Worm (Caenorhabditis elegans) whole organism, young adult: ENCODE results near the gene hira-1.

ENCODE experiments used
- B0261.1 ChIP-seq: sonication (generic microtip); optimal IDR thresholded peaks from 2 replicates; lab custom pipeline; 2016; ENCODE audit warnings: mild to moderate bottlenecking, missing genetic modification characterization, moderate library complexity, missing compliant biosample characterization
- B0336.3 ChIP-seq: fragments of 200-800 bp; sonication (Bioruptor generic); IDR thresholded peaks from 2 replicates; pipeline ENCODE4 v1.3.6; 2022; ENCODE audit warnings: missing genetic modification characterization, missing compliant biosample characterization
- F10E7.11 ChIP-seq: sonication (generic microtip); optimal IDR thresholded peaks from 2 replicates; lab custom pipeline; 2017; ENCODE audit warnings: mild to moderate bottlenecking, missing genetic modification characterization, moderate library complexity, missing compliant biosample characterization
- F23B12.7 ChIP-seq: sonication (generic microtip); optimal IDR thresholded peaks from 2 replicates; lab custom pipeline; 2017; ENCODE audit warnings: missing genetic modification characterization, mild to moderate bottlenecking, missing compliant biosample characterization, antibody characterized with exemption, moderate library complexity; ENCODE audit not compliant: insufficient read depth
- F33H1.4 ChIP-seq: fragments of 200-800 bp; sonication (Bioruptor generic); IDR thresholded peaks from 2 replicates; pipeline ENCODE4 v1.3.6; 2022; ENCODE audit warnings: missing genetic modification reagents, missing genetic modification characterization, missing compliant biosample characterization
- F37B4.10 ChIP-seq: fragments of 200-800 bp; sonication (Bioruptor generic); IDR thresholded peaks from 2 replicates; pipeline ENCODE4 v1.3.6; 2022; ENCODE audit warnings: missing genetic modification characterization, missing compliant biosample characterization
- F57A8.1 ChIP-seq: fragments of 200-800 bp; sonication (Bioruptor generic); optimal IDR thresholded peaks from 2 replicates; lab custom pipeline; 2018; ENCODE audit warnings: mild to moderate bottlenecking, missing genetic modification characterization, moderate library complexity, missing compliant biosample characterization
- F57C9.4 ChIP-seq: sonication (generic microtip); optimal IDR thresholded peaks from 2 replicates; lab custom pipeline; 2017; ENCODE audit warnings: mild to moderate bottlenecking, missing genetic modification characterization, missing compliant biosample characterization
- Y95B8A.8 ChIP-seq: fragments of 200-800 bp; sonication (Bioruptor generic); IDR thresholded peaks from 2 replicates; pipeline ENCODE4 v1.3.6; 2022; ENCODE audit warnings: missing genetic modification reagents, missing genetic modification characterization, missing compliant biosample characterization
- aptf-2 ChIP-seq: fragments of 200-800 bp; sonication (Bioruptor generic); conservative IDR thresholded peaks from 2 replicates; pipeline ENCODE4 v1.3.6; 2022; ENCODE audit warnings: missing genetic modification reagents, missing genetic modification characterization, missing compliant biosample characterization
- atf-7 ChIP-seq: sonication (generic microtip); optimal IDR thresholded peaks from 2 replicates; lab custom pipeline; 2017; ENCODE audit warnings: mild to moderate bottlenecking, missing genetic modification characterization, missing compliant biosample characterization
- athp-1 ChIP-seq: sonication (generic microtip); optimal IDR thresholded peaks from 2 replicates; lab custom pipeline; 2017; ENCODE audit warnings: mild to moderate bottlenecking, missing genetic modification characterization, missing compliant biosample characterization
- attf-3 ChIP-seq: fragments of 200-800 bp; sonication (Bioruptor generic); conservative IDR thresholded peaks from 2 replicates; pipeline ENCODE4 v1.3.6; 2022; ENCODE audit warnings: missing genetic modification reagents, missing genetic modification characterization, missing compliant biosample characterization
- bed-1 ChIP-seq: fragments of 200-800 bp; sonication (Bioruptor generic); IDR thresholded peaks from 2 replicates; pipeline ENCODE4 v1.3.6; 2022; ENCODE audit warnings: missing genetic modification reagents, missing genetic modification characterization, missing compliant biosample characterization
- ccch-3 ChIP-seq: fragments of 200-800 bp; sonication (Bioruptor generic); optimal IDR thresholded peaks from 2 replicates; lab custom pipeline; 2018; ENCODE audit warnings: mild to moderate bottlenecking, missing genetic modification characterization, missing compliant biosample characterization
- cebp-1 ChIP-seq, 2 experiments: fragments of 200-800 bp in 1 of 2; sonication (Bioruptor generic) in 1 of 2; sonication (generic microtip) in 1 of 2; IDR thresholded peaks in 1 of 2; optimal IDR thresholded peaks in 1 of 2; 2 replicates each; pipeline versions ENCODE4 v1.3.6 to Lab custom; 2017 to 2022; ENCODE audit warnings: missing compliant biosample characterization in 2 of 2, missing genetic modification characterization in 2 of 2, mild to moderate bottlenecking in 1 of 2, missing genetic modification reagents in 1 of 2, moderate library complexity in 1 of 2
- ceh-40 ChIP-seq: fragments of 200-800 bp; sonication (Bioruptor generic); IDR thresholded peaks from 2 replicates; pipeline ENCODE4 v1.3.6; 2022; ENCODE audit warnings: missing genetic modification characterization, missing compliant biosample characterization
- ceh-91 ChIP-seq: fragments of 200-800 bp; sonication (Bioruptor generic); IDR thresholded peaks from 2 replicates; pipeline ENCODE4 v1.3.6; 2022; ENCODE audit warnings: missing genetic modification reagents, missing genetic modification characterization, missing compliant biosample characterization
- dox-1 ChIP-seq: fragments of 200-800 bp; sonication (Bioruptor generic); IDR thresholded peaks from 2 replicates; pipeline ENCODE4 v1.3.6; 2022; ENCODE audit warnings: missing genetic modification reagents, missing genetic modification characterization, missing compliant biosample characterization
- dpff-1 ChIP-seq: sonication (generic microtip); optimal IDR thresholded peaks from 2 replicates; lab custom pipeline; 2017; ENCODE audit warnings: mild to moderate bottlenecking, missing genetic modification characterization, missing compliant biosample characterization
- dpl-1 ChIP-seq: fragments of 150-350 bp; optimal IDR thresholded peaks from 2 replicates; lab custom pipeline; 2014; ENCODE audit warnings: missing biosample characterization, missing genetic modification reagents, missing genetic modification characterization
- efl-1 ChIP-seq: fragments of 150-350 bp; optimal IDR thresholded peaks from 2 replicates; lab custom pipeline; 2014; ENCODE audit warnings: missing biosample characterization, missing genetic modification reagents, missing genetic modification characterization
- ekl-4 ChIP-seq: fragments of 200-800 bp; sonication (Bioruptor generic); IDR thresholded peaks from 2 replicates; pipeline ENCODE4 v1.3.6; 2022; ENCODE audit warnings: missing genetic modification reagents, missing genetic modification characterization, missing compliant biosample characterization
- hlh-26 ChIP-seq: fragments of 200-800 bp; sonication (Bioruptor generic); conservative IDR thresholded peaks from 2 replicates; pipeline ENCODE4 v1.3.6; 2022; ENCODE audit warnings: missing genetic modification reagents, missing genetic modification characterization, missing compliant biosample characterization
- hmg-1.2 ChIP-seq: fragments of 200-800 bp; sonication (Bioruptor generic); IDR thresholded peaks from 2 replicates; pipeline ENCODE4 v1.3.6; 2022; ENCODE audit warnings: missing genetic modification reagents, missing genetic modification characterization, missing compliant biosample characterization
- lag-1 ChIP-seq: fragments of 200-800 bp; sonication (Bioruptor generic); IDR thresholded peaks from 2 replicates; pipeline ENCODE4 v1.3.6; 2022; ENCODE audit warnings: missing genetic modification reagents, missing genetic modification characterization, missing compliant biosample characterization
- let-607 ChIP-seq, 2 experiments: fragments of 200-800 bp in 1 of 2; sonication (Bioruptor generic) in 1 of 2; sonication (generic microtip) in 1 of 2; optimal IDR thresholded peaks; 2 replicates each; lab custom pipeline; 2016 to 2018; ENCODE audit warnings: mild to moderate bottlenecking in 2 of 2, missing compliant biosample characterization in 2 of 2, missing genetic modification characterization in 2 of 2, moderate library complexity in 2 of 2, missing genotype in 1 of 2
- lin-26 ChIP-seq: fragments of 200-800 bp; sonication (Bioruptor generic); IDR thresholded peaks from 2 replicates; pipeline ENCODE4 v1.3.6; 2022; ENCODE audit warnings: missing genetic modification reagents, missing genetic modification characterization, missing compliant biosample characterization
- lir-1 ChIP-seq: fragments of 200-800 bp; sonication (Bioruptor generic); conservative IDR thresholded peaks from 2 replicates; pipeline ENCODE4 v1.3.6; 2022; ENCODE audit warnings: missing genetic modification reagents, missing genetic modification characterization, missing compliant biosample characterization
- lsy-27 ChIP-seq: sonication (generic microtip); optimal IDR thresholded peaks from 2 replicates; lab custom pipeline; 2017; ENCODE audit warnings: missing genetic modification characterization, mild to moderate bottlenecking, missing compliant biosample characterization, antibody characterized with exemption, missing genotype, borderline replicate concordance; ENCODE audit not compliant: insufficient read depth
- madf-10 ChIP-seq: sonication (generic microtip); optimal IDR thresholded peaks from 2 replicates; lab custom pipeline; 2016; ENCODE audit warnings: mild to moderate bottlenecking, missing genetic modification characterization, missing compliant biosample characterization
- madf-3 ChIP-seq: fragments of 200-800 bp; sonication (Bioruptor generic); IDR thresholded peaks from 2 replicates; pipeline ENCODE4 v1.3.6; 2022; ENCODE audit warnings: missing genetic modification reagents, missing genetic modification characterization, missing compliant biosample characterization
- madf-6 ChIP-seq: fragments of 200-800 bp; sonication (Bioruptor generic); IDR thresholded peaks from 2 replicates; pipeline ENCODE4 v1.3.6; 2022; ENCODE audit warnings: missing genetic modification reagents, missing genetic modification characterization, missing compliant biosample characterization
- mcd-1 ChIP-seq: fragments of 200-800 bp; sonication (Bioruptor generic); IDR thresholded peaks from 2 replicates; pipeline ENCODE4 v1.3.6; 2022; ENCODE audit warnings: missing genetic modification reagents, missing genetic modification characterization, missing compliant biosample characterization
- nfyb-1 ChIP-seq: fragments of 200-800 bp; sonication (Bioruptor generic); IDR thresholded peaks from 2 replicates; pipeline ENCODE4 v1.3.6; 2022; ENCODE audit warnings: missing genetic modification reagents, missing genetic modification characterization, missing compliant biosample characterization
- pha-4 ChIP-seq: fragments of 150-350 bp; sonication (generic microtip); optimal IDR thresholded peaks from 2 replicates; lab custom pipeline; 2014; ENCODE audit warnings: missing biosample characterization, missing genetic modification reagents, missing genetic modification characterization
- snpc-1.3 ChIP-seq: sonication (generic microtip); optimal IDR thresholded peaks from 2 replicates; lab custom pipeline; 2017; ENCODE audit warnings: missing genetic modification characterization, mild to moderate bottlenecking, missing compliant biosample characterization, antibody characterized with exemption, moderate library complexity, missing genotype, missing genetic modification reagents; ENCODE audit not compliant: insufficient read depth
- snpc-3.4 ChIP-seq: sonication (generic microtip); optimal IDR thresholded peaks from 2 replicates; lab custom pipeline; 2017; ENCODE audit warnings: missing genetic modification characterization, mild to moderate bottlenecking, missing compliant biosample characterization, antibody characterized with exemption, moderate library complexity, missing genotype, missing genetic modification reagents
- somi-1 ChIP-seq: fragments of 200-800 bp; sonication (Bioruptor generic); optimal IDR thresholded peaks from 2 replicates; lab custom pipeline; 2018; ENCODE audit warnings: mild to moderate bottlenecking, missing genetic modification characterization, missing compliant biosample characterization
- tlf-1 ChIP-seq: fragments of 200-800 bp; sonication (Bioruptor generic); optimal IDR thresholded peaks from 2 replicates; lab custom pipeline; 2018; ENCODE audit warnings: mild to moderate bottlenecking, missing genetic modification characterization, missing compliant biosample characterization
- ztf-18 ChIP-seq: sonication (generic microtip); optimal IDR thresholded peaks from 2 replicates; lab custom pipeline; 2016; ENCODE audit warnings: missing genotype, mild to moderate bottlenecking, missing genetic modification characterization, missing compliant biosample characterization
- ztf-25 ChIP-seq: fragments of 200-800 bp; sonication (Bioruptor generic); IDR thresholded peaks from 2 replicates; pipeline ENCODE4 v1.3.6; 2022; ENCODE audit warnings: missing genetic modification reagents, missing genetic modification characterization, missing compliant biosample characterization

The hira-1 gene

ce11 chrIII:5181217-5181616 lies 9.7 kb upstream of the hira-1 start (continued):
- no peak for TF ChIP-seq lsy-27 (tag; lab: Kevin White, UChicago)
- no peak for TF ChIP-seq cebp-1 (GFP tag; IDR thresholded peaks at IDR 0.05; lab: Robert Waterston, UW)
- TF ChIP-seq cebp-1 (tag; optimal IDR thresholded peaks at IDR 0.05; lab: Kevin White, UChicago) = no peak
- TF ChIP-seq athp-1 (tag; lab: Kevin White, UChicago) = no peak
- no peak for TF ChIP-seq atf-7
- peak; percentile 54; the same call in 1 of the 2 replicates for TF ChIP-seq ekl-4 (GFP tag; lab: Robert Waterston, UW)
- TF ChIP-seq dpff-1 (tag; lab: Kevin White, UChicago) = no peak
- peak; percentile 86 for TF ChIP-seq efl-1 (GFP tag; lab: Kevin White, UChicago)
- peak; percentile 12 for TF ChIP-seq dpl-1 (GFP tag; lab: Kevin White, UChicago)
- no peak for TF ChIP-seq snpc-3.4 (tag; lab: Kevin White, UChicago)
- TF ChIP-seq dox-1 = peak; percentile 66
- no peak for TF ChIP-seq F23B12.7
- no peak for TF ChIP-seq somi-1 (GFP tag; lab: Kevin White, UChicago)
- no peak for TF ChIP-seq B0261.1 (tag; lab: Kevin White, UChicago)
- TF ChIP-seq ceh-91 = peak; percentile 67
- peak; percentile 86 for TF ChIP-seq madf-6
- no peak for TF ChIP-seq F57C9.4 (tag; lab: Kevin White, UChicago)
- no peak for TF ChIP-seq Y95B8A.8 (GFP tag; lab: Robert Waterston, UW)
- TF ChIP-seq ztf-25 (GFP tag; lab: Robert Waterston, UW) = no peak
- no peak for TF ChIP-seq F57A8.1 (GFP tag; lab: Kevin White, UChicago)
- peak; percentile 52 for TF ChIP-seq tlf-1
- no peak for TF ChIP-seq lir-1 (GFP tag; lab: Robert Waterston, UW)
- TF ChIP-seq lin-26 = 0 out of 2 replicates have a peak, but pooled peaks have one; percentile 47
- TF ChIP-seq aptf-2 = 0 out of 2 replicates have a peak, but pooled peaks have one; percentile 45
- peak; percentile 47; the same call in 1 of the 2 replicates for TF ChIP-seq mcd-1 (GFP tag; lab: Robert Waterston, UW)
- TF ChIP-seq bed-1 = no peak
- TF ChIP-seq B0336.3 (GFP tag; lab: Robert Waterston, UW) = no peak
- TF ChIP-seq F33H1.4 (GFP tag; lab: Robert Waterston, UW) = peak; percentile 26; the same call in 1 of the 2 replicates
- no peak for TF ChIP-seq F10E7.11
- no peak for TF ChIP-seq lag-1 (GFP tag; lab: Robert Waterston, UW)
- no peak for TF ChIP-seq snpc-1.3 (tag; lab: Kevin White, UChicago)

ce11 chrIII:5181641-5182040 lies 9.3 kb upstream of the hira-1 start:
- TF ChIP-seq hmg-1.2 (GFP tag; lab: Robert Waterston, UW) = peak; percentile 74; the same call in 1 of the 2 replicates
- TF ChIP-seq hlh-26 (GFP tag; lab: Robert Waterston, UW) = no peak

ce11 chrIII:5183372-5183771 lies 7.6 kb upstream of the hira-1 start:
- TF ChIP-seq let-607 (tag; optimal IDR thresholded peaks at IDR 0.05; lab: Kevin White, UChicago) = no peak
- no peak for TF ChIP-seq B0261.1 (tag; lab: Kevin White, UChicago)
- TF ChIP-seq pha-4 (tag; lab: Kevin White, UChicago) = no peak
- TF ChIP-seq madf-3 (GFP tag; lab: Robert Waterston, UW) = no peak
- no peak for TF ChIP-seq ccch-3 (GFP tag; lab: Kevin White, UChicago)
- no peak for TF ChIP-seq F37B4.10 (GFP tag; lab: Robert Waterston, UW)
- TF ChIP-seq nfyb-1 = no peak
- TF ChIP-seq attf-3 (GFP tag; lab: Robert Waterston, UW) = no peak
- no peak for TF ChIP-seq snpc-1.3 (tag; lab: Kevin White, UChicago)
- TF ChIP-seq madf-10 (tag; lab: Kevin White, UChicago) = no peak
- TF ChIP-seq ceh-40 = no peak
- no peak for TF ChIP-seq ztf-18 (tag; lab: Kevin White, UChicago)
- TF ChIP-seq lsy-27 (tag; lab: Kevin White, UChicago) = no peak
